Fruit fly (Drosophila melanogaster) whole organism, adult: ENCODE results near the gene Ras85D.
A peak's percentile ranks its signal among the peaks of the same experiment; 100 is the strongest.

Source experiments
- CG12768 ChIP-seq: fragments of 200-800 bp; sonication (Bioruptor generic); optimal IDR thresholded peaks from 2 replicates; lab custom pipeline; 2017; ENCODE audit warnings: missing biosample characterization, missing genetic modification characterization, mild to moderate bottlenecking, moderate library complexity, missing genetic modification reagents
- CG33017 ChIP-seq: fragments of 200-800 bp; sonication (Bioruptor generic); optimal IDR thresholded peaks from 2 replicates; lab custom pipeline; 2018; ENCODE audit warnings: missing biosample characterization, mild to moderate bottlenecking, missing genetic modification characterization, moderate library complexity
- CG5204 ChIP-seq: fragments of 200-800 bp; sonication (Bioruptor generic); optimal IDR thresholded peaks from 2 replicates; lab custom pipeline; 2016; ENCODE audit warnings: missing biosample characterization, missing genetic modification characterization
- CG7045 ChIP-seq: fragments of 200-800 bp; sonication (Bioruptor generic); optimal IDR thresholded peaks from 2 replicates; lab custom pipeline; 2017; ENCODE audit warnings: missing biosample characterization, mild to moderate bottlenecking, missing genetic modification characterization
- CG7101 ChIP-seq: fragments of 200-800 bp; sonication (Bioruptor generic); optimal IDR thresholded peaks from 2 replicates; lab custom pipeline; 2018; ENCODE audit warnings: missing biosample characterization, mild to moderate bottlenecking, missing genetic modification characterization, moderate library complexity
- Crg-1 ChIP-seq: fragments of 200-800 bp; sonication (Bioruptor generic); optimal IDR thresholded peaks from 2 replicates; lab custom pipeline; 2016; ENCODE audit warnings: missing biosample characterization, missing genetic modification characterization
- Hr96 ChIP-seq: fragments of 200-800 bp; sonication (Bioruptor generic); optimal IDR thresholded peaks from 2 replicates; lab custom pipeline; 2016; ENCODE audit warnings: missing biosample characterization, missing genetic modification characterization
- bab1 ChIP-seq: fragments of 200-800 bp; sonication (Bioruptor generic); optimal IDR thresholded peaks from 3 replicates; lab custom pipeline; 2019; ENCODE audit warnings: missing biosample characterization, mild to moderate bottlenecking, missing genetic modification characterization, moderate library complexity
- kay ChIP-seq: fragments of 200-800 bp; sonication (Bioruptor generic); peaks from one replicate; lab custom pipeline; 2016; ENCODE audit warnings: missing biosample characterization, missing genetic modification characterization, borderline replicate concordance
- pad ChIP-seq: fragments of 200-800 bp; sonication (Bioruptor generic); optimal IDR thresholded peaks from 3 replicates; lab custom pipeline; 2017; ENCODE audit warnings: missing biosample characterization, missing genetic modification characterization, mild to moderate bottlenecking, moderate library complexity, missing genetic modification reagents
- tj ChIP-seq: fragments of 200-800 bp; sonication (Bioruptor generic); optimal IDR thresholded peaks from 3 replicates; lab custom pipeline; 2017; ENCODE audit warnings: missing biosample characterization, mild to moderate bottlenecking, missing genetic modification characterization, moderate library complexity

DNA sequence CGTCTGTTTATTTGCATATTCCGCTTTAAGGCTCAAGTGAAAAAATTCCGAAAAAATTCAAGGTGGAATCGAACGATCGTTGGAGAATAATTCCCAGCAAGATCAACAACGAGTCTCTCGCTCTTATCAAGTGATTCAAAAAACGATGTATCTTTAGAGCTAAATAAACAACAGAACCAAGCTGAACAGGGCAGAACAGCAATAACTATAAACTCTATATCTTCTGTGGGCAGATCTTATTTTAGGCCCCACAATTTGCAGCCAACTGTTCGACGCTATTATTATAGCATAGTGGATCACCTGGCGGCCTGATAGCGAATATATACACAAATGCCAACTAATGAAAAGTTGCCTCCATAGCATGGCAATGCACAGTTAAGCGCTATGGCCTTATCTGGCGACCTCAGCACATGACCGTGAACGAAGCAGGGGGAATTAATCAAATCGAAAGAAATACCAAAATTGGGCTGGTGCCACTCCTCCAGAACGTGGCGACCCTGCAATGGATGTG lies 16.6 kb upstream of the Ras85D start:
- TF ChIP-seq bab1 (GFP tag; lab: Kevin White, UChicago) (no peak), kay (GFP tag; lab: Kevin White, UChicago) (peak; percentile 71), Hr96 (GFP tag; lab: Kevin White, UChicago) (no peak), pad (GFP tag; lab: Kevin White, UChicago) (no peak), CG12768 (GFP tag; lab: Kevin White, UChicago) (no peak), Crg-1 (GFP tag; lab: Kevin White, UChicago) (no peak), CG5204 (GFP tag; lab: Kevin White, UChicago) (no peak), CG7045 (peak; percentile 7), tj (peak; percentile 21), CG7101 (tag; lab: Kevin White, UChicago) (peak; percentile 8), CG33017 (tag; lab: Kevin White, UChicago) (peak; percentile 51)
